Worm (Caenorhabditis elegans) whole organism, L1 larva: ENCODE measurements around the gene set-15.
A peak's percentile ranks its signal among the peaks of the same experiment; 100 is the strongest.

Source experiments
- C04F5.9 ChIP-seq: sonication (generic microtip); optimal IDR thresholded peaks from 2 replicates; lab custom pipeline; 2016; ENCODE audit warnings: missing genetic modification characterization, missing compliant biosample characterization
- C16A3.4 ChIP-seq: fragments of 150-350 bp; optimal IDR thresholded peaks from 2 replicates; lab custom pipeline; 2014; ENCODE audit warnings: missing biosample characterization, missing genetic modification characterization
- F16B12.6 ChIP-seq: fragments of 150-350 bp; optimal IDR thresholded peaks from 2 replicates; lab custom pipeline; 2014; ENCODE audit warnings: missing biosample characterization, missing genetic modification characterization
- Y116A8C.19 ChIP-seq: sonication (generic microtip); optimal IDR thresholded peaks from 2 replicates; lab custom pipeline; 2016; ENCODE audit warnings: missing compliant biosample characterization, missing genetic modification characterization, borderline replicate concordance
- alr-1 ChIP-seq: fragments of 200-800 bp; sonication (Bioruptor generic); optimal IDR thresholded peaks from 2 replicates; lab custom pipeline; 2018; ENCODE audit warnings: borderline replicate concordance, mild to moderate bottlenecking, missing genetic modification characterization, missing compliant biosample characterization
- aly-2 ChIP-seq: fragments of 150-350 bp; optimal IDR thresholded peaks from 2 replicates; lab custom pipeline; 2014; ENCODE audit warnings: missing biosample characterization, missing genetic modification characterization
- ama-1 ChIP-seq: fragments of 150-350 bp; optimal IDR thresholded peaks from 2 replicates; lab custom pipeline; 2014
- blmp-1 ChIP-seq: fragments of 150-350 bp; optimal IDR thresholded peaks from 2 replicates; lab custom pipeline; 2014; ENCODE audit warnings: missing biosample characterization, missing genetic modification characterization
- ceh-8 ChIP-seq: fragments of 200-800 bp; sonication (Bioruptor generic); optimal IDR thresholded peaks from 2 replicates; lab custom pipeline; 2018; ENCODE audit warnings: mild to moderate bottlenecking, missing genetic modification characterization, moderate library complexity, missing compliant biosample characterization
- ceh-88 ChIP-seq: fragments of 200-800 bp; sonication (Bioruptor generic); IDR thresholded peaks from 2 replicates; pipeline ENCODE4 v1.3.6; 2022; ENCODE audit warnings: missing genetic modification characterization, missing compliant biosample characterization
- ceh-90 ChIP-seq: sonication (generic microtip); optimal IDR thresholded peaks from 2 replicates; lab custom pipeline; 2016; ENCODE audit warnings: missing genetic modification characterization, missing compliant biosample characterization
- dpl-1 ChIP-seq, 3 experiments: fragments of 150-350 bp in 2 of 3; sonication (generic microtip) in 1 of 3; optimal IDR thresholded peaks; 2 replicates each; lab custom pipeline; 2014 to 2017; ENCODE audit warnings: missing biosample characterization in 3 of 3, missing genetic modification characterization in 3 of 3, missing genetic modification reagents in 3 of 3
- dsc-1 ChIP-seq: sonication (generic microtip); optimal IDR thresholded peaks from 2 replicates; lab custom pipeline; 2016; ENCODE audit warnings: mild to moderate bottlenecking, missing genetic modification characterization, missing compliant biosample characterization
- efl-3 ChIP-seq: fragments of 200-800 bp; sonication (Bioruptor generic); optimal IDR thresholded peaks from 2 replicates; lab custom pipeline; 2018; ENCODE audit warnings: mild to moderate bottlenecking, missing genetic modification characterization, missing compliant biosample characterization
- egl-13 ChIP-seq: sonication (generic microtip); optimal IDR thresholded peaks from 2 replicates; lab custom pipeline; 2016; ENCODE audit warnings: missing genotype, missing genetic modification reagents, missing genetic modification characterization, missing compliant biosample characterization
- elt-2 ChIP-seq: sonication (generic microtip); optimal IDR thresholded peaks from 2 replicates; lab custom pipeline; 2016; ENCODE audit warnings: missing genetic modification characterization, mild to moderate bottlenecking, inconsistent platforms, missing compliant biosample characterization, missing genetic modification reagents
- ets-5 ChIP-seq: fragments of 200-800 bp; sonication (Bioruptor generic); IDR thresholded peaks from 2 replicates; pipeline ENCODE4 v1.3.6; 2022; ENCODE audit warnings: missing genetic modification characterization, missing compliant biosample characterization
- fkh-10 ChIP-seq: sonication (generic microtip); optimal IDR thresholded peaks from 2 replicates; lab custom pipeline; 2017; ENCODE audit warnings: missing biosample characterization, missing genetic modification reagents, missing genetic modification characterization
- fkh-4 ChIP-seq: sonication (generic microtip); optimal IDR thresholded peaks from 2 replicates; lab custom pipeline; 2016; ENCODE audit warnings: missing compliant biosample characterization, missing genetic modification characterization, borderline replicate concordance
- fkh-8 ChIP-seq: sonication (generic microtip); optimal IDR thresholded peaks from 2 replicates; lab custom pipeline; 2016; ENCODE audit warnings: mild to moderate bottlenecking, missing genetic modification characterization, missing compliant biosample characterization
- fos-1 ChIP-seq: fragments of 150-350 bp; optimal IDR thresholded peaks from 2 replicates; lab custom pipeline; 2014; ENCODE audit warnings: missing biosample characterization, missing genetic modification characterization
- grh-1 ChIP-seq: fragments of 200-800 bp; sonication (Bioruptor generic); IDR thresholded peaks from 2 replicates; pipeline ENCODE4 v1.3.6; 2022; ENCODE audit warnings: missing genetic modification reagents, missing genetic modification characterization, missing compliant biosample characterization
- hpl-2 ChIP-seq: fragments of 150-350 bp; optimal IDR thresholded peaks from 2 replicates; lab custom pipeline; 2014; ENCODE audit warnings: missing biosample characterization, missing genetic modification reagents, missing genetic modification characterization
- irx-1 ChIP-seq: sonication (generic microtip); optimal IDR thresholded peaks from 2 replicates; lab custom pipeline; 2016; ENCODE audit warnings: missing genetic modification characterization, missing compliant biosample characterization
- jun-1 ChIP-seq: fragments of 150-350 bp; optimal IDR thresholded peaks from 2 replicates; lab custom pipeline; 2014; ENCODE audit warnings: missing biosample characterization, missing genetic modification reagents, missing genetic modification characterization
- lin-15B ChIP-seq: fragments of 150-350 bp; sonication (generic microtip); optimal IDR thresholded peaks from 3 replicates; lab custom pipeline; 2014; ENCODE audit warnings: missing biosample characterization, missing genetic modification characterization
- lin-39 ChIP-seq: fragments of 150-350 bp; optimal IDR thresholded peaks from 2 replicates; lab custom pipeline; 2014; ENCODE audit warnings: missing biosample characterization, missing genetic modification reagents, missing genetic modification characterization
- lsy-2 ChIP-seq, 2 experiments: fragments of 150-350 bp; optimal IDR thresholded peaks; 2 replicates each; lab custom pipeline; 2014; ENCODE audit warnings: missing biosample characterization in 2 of 2, missing genetic modification characterization in 2 of 2
- mef-2 ChIP-seq: fragments of 150-350 bp; optimal IDR thresholded peaks from 2 replicates; lab custom pipeline; 2014; ENCODE audit warnings: missing biosample characterization, missing genetic modification characterization
- nhr-11 ChIP-seq: fragments of 150-350 bp; optimal IDR thresholded peaks from 2 replicates; lab custom pipeline; 2014; ENCODE audit warnings: missing biosample characterization, missing genetic modification characterization
- nhr-19 ChIP-seq: fragments of 200-800 bp; sonication (Bioruptor generic); conservative IDR thresholded peaks from 2 replicates; pipeline ENCODE4 v1.3.6; 2022; ENCODE audit warnings: missing genetic modification characterization, missing compliant biosample characterization
- nhr-237 ChIP-seq: fragments of 150-350 bp; optimal IDR thresholded peaks from 2 replicates; lab custom pipeline; 2014; ENCODE audit warnings: missing biosample characterization, missing genetic modification characterization
- nhr-47 ChIP-seq: sonication (generic microtip); optimal IDR thresholded peaks from 2 replicates; lab custom pipeline; 2016; ENCODE audit warnings: mild to moderate bottlenecking, missing genetic modification characterization, moderate library complexity, missing compliant biosample characterization
- nhr-71 ChIP-seq: sonication (generic microtip); optimal IDR thresholded peaks from 2 replicates; lab custom pipeline; 2016; ENCODE audit warnings: mild to moderate bottlenecking, missing genetic modification characterization, moderate library complexity, missing compliant biosample characterization
- nhr-76 ChIP-seq: sonication (generic microtip); optimal IDR thresholded peaks from 2 replicates; lab custom pipeline; 2017; ENCODE audit warnings: missing biosample characterization, missing genetic modification characterization
- nhr-84 ChIP-seq: sonication (generic microtip); optimal IDR thresholded peaks from 2 replicates; lab custom pipeline; 2017; ENCODE audit warnings: missing biosample characterization, missing genetic modification characterization
- nhr-85 ChIP-seq: sonication (generic microtip); peaks from one replicate; lab custom pipeline; 2016; ENCODE audit warnings: missing genetic modification characterization, inconsistent platforms, missing compliant biosample characterization
- nhr-90 ChIP-seq: sonication (generic microtip); optimal IDR thresholded peaks from 2 replicates; lab custom pipeline; 2016; ENCODE audit warnings: mild to moderate bottlenecking, missing genetic modification characterization, missing compliant biosample characterization; ENCODE audit not compliant: poor library complexity
- pqm-1 ChIP-seq: sonication (generic microtip); optimal IDR thresholded peaks from 3 replicates; lab custom pipeline; 2017; ENCODE audit warnings: missing biosample characterization, missing genetic modification characterization
- rnt-1 ChIP-seq: sonication (generic microtip); optimal IDR thresholded peaks from 2 replicates; lab custom pipeline; 2016; ENCODE audit warnings: mild to moderate bottlenecking, missing genetic modification characterization, moderate library complexity, missing compliant biosample characterization
- skn-1 ChIP-seq: fragments of 150-350 bp; optimal IDR thresholded peaks from 2 replicates; lab custom pipeline; 2014; ENCODE audit warnings: missing biosample characterization, missing genetic modification characterization
- snpc-4 ChIP-seq: fragments of 150-350 bp; optimal IDR thresholded peaks from 2 replicates; lab custom pipeline; 2014; ENCODE audit warnings: missing biosample characterization, missing genetic modification characterization
- snu-23 ChIP-seq: sonication (generic microtip); optimal IDR thresholded peaks from 2 replicates; lab custom pipeline; 2016; ENCODE audit warnings: missing genetic modification characterization, missing compliant biosample characterization
- sox-4 ChIP-seq: sonication (generic microtip); optimal IDR thresholded peaks from 2 replicates; lab custom pipeline; 2016; ENCODE audit warnings: missing genetic modification characterization, missing compliant biosample characterization
- sptf-1 ChIP-seq: fragments of 150-350 bp; optimal IDR thresholded peaks from 2 replicates; lab custom pipeline; 2014; ENCODE audit warnings: missing biosample characterization, missing genetic modification characterization
- unc-130 ChIP-seq: fragments of 150-350 bp; optimal IDR thresholded peaks from 2 replicates; lab custom pipeline; 2017; ENCODE audit warnings: missing biosample characterization, missing genetic modification characterization, inconsistent platforms
- unc-30 ChIP-seq: sonication (generic microtip); optimal IDR thresholded peaks from 2 replicates; lab custom pipeline; 2017; ENCODE audit warnings: missing biosample characterization, missing genetic modification characterization
- unc-98 ChIP-seq: fragments of 200-800 bp; sonication (Bioruptor generic); IDR thresholded peaks from 2 replicates; pipeline ENCODE4 v1.3.6; 2022; ENCODE audit warnings: missing genetic modification characterization, missing compliant biosample characterization
- xbp-1 ChIP-seq: sonication (generic microtip); optimal IDR thresholded peaks from 2 replicates; lab custom pipeline; 2016; ENCODE audit warnings: missing genetic modification characterization, missing compliant biosample characterization
- zag-1 ChIP-seq: fragments of 150-350 bp; optimal IDR thresholded peaks from 2 replicates; lab custom pipeline; 2014; ENCODE audit warnings: missing biosample characterization, missing genetic modification characterization
- zip-4 ChIP-seq: fragments of 200-800 bp; sonication (Bioruptor generic); optimal IDR thresholded peaks from 2 replicates; lab custom pipeline; 2018; ENCODE audit warnings: mild to moderate bottlenecking, missing genetic modification characterization, moderate library complexity, missing compliant biosample characterization
- ztf-11 ChIP-seq, 2 experiments: sonication (generic microtip); optimal IDR thresholded peaks; 2 replicates each; lab custom pipeline; 2016 to 2017; ENCODE audit warnings: missing genetic modification characterization in 2 of 2, missing biosample characterization in 1 of 2, missing compliant biosample characterization in 1 of 2
- ztf-4 ChIP-seq: fragments of 150-350 bp; optimal IDR thresholded peaks from 2 replicates; lab custom pipeline; 2014; ENCODE audit warnings: missing biosample characterization, missing genetic modification characterization

The set-15 gene

ce11 chrIV:4749728-4750278 is 30.2 kb downstream of the set-15 start, which contains the start of the genes rpl-20 and Y17G9B.5:
Gene rpl-20 (minus strand): TSS chrIV:4749778.
Gene Y17G9B.5 (plus strand): TSS chrIV:4750240.
- TF ChIP-seq egl-13 (tag; lab: Kevin White, UChicago) (peak; percentile 100), Y116A8C.19 (tag; lab: Kevin White, UChicago) (peak; percentile 81), blmp-1 (peak; percentile 94), hpl-2 (peak; percentile 97), sptf-1 (tag; lab: Kevin White, UChicago) (no peak), skn-1 (tag; lab: Kevin White, UChicago) (peak; percentile 99), ceh-90 (tag; lab: Kevin White, UChicago) (peak; percentile 75), efl-3 (GFP tag; lab: Kevin White, UChicago) (peak; percentile 98), grh-1 (GFP tag; lab: Robert Waterston, UW) (peak; percentile 100), F16B12.6 (tag; lab: Kevin White, UChicago) (peak; percentile 81), alr-1 (tag; lab: Kevin White, UChicago) (no peak), snpc-4 (tag; lab: Kevin White, UChicago) (peak; percentile 95), nhr-19 (peak; percentile 100), fos-1 (tag; lab: Kevin White, UChicago) (peak; percentile 99), lin-15B (tag; lab: Kevin White, UChicago) (peak; percentile 100), fkh-8 (tag; lab: Kevin White, UChicago) (peak; percentile 100), unc-130 (tag; lab: Kevin White, UChicago) (peak; percentile 100), sox-4 (tag; lab: Kevin White, UChicago) (peak; percentile 98), zip-4 (GFP tag; lab: Kevin White, UChicago) (peak; percentile 98), unc-98 (GFP tag; lab: Robert Waterston, UW) (peak; percentile 98), fkh-4 (tag; lab: Kevin White, UChicago) (peak; percentile 95), zag-1 (tag; lab: Kevin White, UChicago) (peak; percentile 99), ceh-88 (GFP tag; lab: Robert Waterston, UW) (peak; percentile 100), dsc-1 (tag; lab: Kevin White, UChicago) (peak; percentile 100), ztf-4 (tag; lab: Kevin White, UChicago) (peak; percentile 100), dpl-1 (GFP tag; optimal IDR thresholded peaks at IDR 0.05; lab: Kevin White, UChicago) (peak; percentile 94 to 96 (median 96)), nhr-76 (peak; percentile 81), ceh-8 (GFP tag; lab: Kevin White, UChicago) (peak; percentile 100), nhr-237 (tag; lab: Kevin White, UChicago) (peak; percentile 99), nhr-11 (peak; percentile 98), xbp-1 (tag; lab: Kevin White, UChicago) (peak; percentile 100), lin-39 (peak; percentile 99), unc-30 (tag; lab: Kevin White, UChicago) (peak; percentile 91), snu-23 (GFP tag; lab: Kevin White, UChicago) (peak; percentile 100), nhr-47 (tag; lab: Kevin White, UChicago) (peak; percentile 100), elt-2 (tag; lab: Kevin White, UChicago) (peak; percentile 99), nhr-90 (tag; lab: Kevin White, UChicago) (peak; percentile 100), ama-1 (lab: Kevin White, UChicago) (peak; percentile 95), irx-1 (tag; lab: Kevin White, UChicago) (peak; percentile 100), pqm-1 (tag; lab: Kevin White, UChicago) (peak; percentile 88), C16A3.4 (tag; lab: Kevin White, UChicago) (peak; percentile 100), nhr-84 (peak; percentile 91), C04F5.9 (peak; percentile 97), fkh-10 (GFP tag; lab: Kevin White, UChicago) (peak; percentile 99), jun-1 (tag; lab: Kevin White, UChicago) (peak; percentile 99), mef-2 (tag; lab: Kevin White, UChicago) (peak; percentile 97), nhr-71 (tag; lab: Kevin White, UChicago) (peak; percentile 100), aly-2 (tag; lab: Kevin White, UChicago) (peak; percentile 100), nhr-85 (tag; lab: Kevin White, UChicago) (peak; percentile 100), ztf-11 (tag; optimal IDR thresholded peaks at IDR 0.05; lab: Kevin White, UChicago) (peak; percentile 92 to 100), lsy-2 (tag; optimal IDR thresholded peaks at IDR 0.05; lab: Kevin White, UChicago) (peak; percentile 100), ets-5 (GFP tag; lab: Robert Waterston, UW) (peak; percentile 100), rnt-1 (tag; lab: Kevin White, UChicago) (peak; percentile 99)
